Fruit fly (Drosophila melanogaster) whole organism: ENCODE data around the gene agt.

Source experiments
- CG8478 ChIP-seq: fragments of >200 bp; optimal IDR thresholded peaks from 2 replicates; lab custom pipeline; 2018; ENCODE audit warnings: inconsistent platforms
- Dll ChIP-seq: fragments of >200 bp; optimal IDR thresholded peaks from 2 replicates; lab custom pipeline; 2017
- EcR ChIP-seq, 2 experiments: fragments of >200 bp; optimal IDR thresholded peaks; 2 replicates each; lab custom pipeline; 2017; ENCODE audit warnings: missing biosample characterization in 2 of 2, missing genetic modification characterization in 2 of 2, missing genetic modification reagents in 2 of 2
- pan ChIP-seq: fragments of >200 bp; optimal IDR thresholded peaks from 2 replicates; lab custom pipeline; 2017
- psq ChIP-seq: fragments of >200 bp; optimal IDR thresholded peaks from 2 replicates; lab custom pipeline; 2017
- usp ChIP-seq: fragments of >200 bp; optimal IDR thresholded peaks from 2 replicates; lab custom pipeline; 2017; ENCODE audit warnings: missing biosample characterization, missing genetic modification characterization, mixed read lengths

agt gene

DNA sequence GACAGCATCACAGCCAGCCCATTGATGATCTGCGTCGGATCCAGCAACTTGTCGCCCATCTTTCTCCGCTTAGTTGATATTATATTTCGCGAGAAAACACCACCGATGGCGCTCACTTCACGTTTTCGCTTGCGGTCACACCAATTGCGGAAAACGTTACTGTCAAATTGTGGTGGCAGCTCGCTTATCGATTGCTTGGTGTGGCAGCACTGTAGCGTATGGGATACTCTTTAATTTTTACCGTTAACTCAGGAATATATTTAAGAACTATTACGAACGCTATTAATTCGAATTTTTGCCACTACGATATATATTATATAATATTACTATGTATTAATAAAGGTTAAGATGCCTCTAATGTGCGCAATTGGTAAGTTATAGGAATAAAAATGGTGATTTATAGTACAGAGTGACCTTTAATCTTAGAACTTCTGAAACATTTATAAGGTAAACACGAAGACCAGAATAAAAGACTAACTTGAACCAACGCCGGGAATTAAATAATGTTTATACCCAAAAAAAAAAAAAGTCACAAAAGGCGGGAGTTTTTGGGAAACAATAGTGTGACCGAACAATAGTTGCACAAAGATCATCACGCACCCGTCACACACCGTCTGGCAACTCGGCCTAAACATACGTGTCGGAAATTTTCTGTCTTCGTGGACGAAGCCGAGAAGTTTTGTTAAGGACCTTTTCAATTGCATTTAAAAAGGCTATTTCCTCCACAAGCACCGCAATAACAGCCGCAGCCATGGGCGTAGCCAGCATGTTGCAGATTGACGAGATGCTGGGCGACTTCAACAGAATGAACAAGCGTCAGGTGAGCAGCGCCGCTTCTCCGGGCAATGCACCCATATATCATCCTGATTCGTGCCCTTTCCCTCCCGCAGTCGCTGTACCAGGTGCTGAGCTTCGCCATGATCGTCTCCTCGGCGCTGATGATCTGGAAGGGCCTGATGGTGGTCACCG lies 2.3 kb downstream of the agt start, which contains the start of the genes CG1307 and twr:
Gene CG1307 (minus strand): TSS at position 165 of the 969 bp plus-strand sequence.
Gene twr (plus strand): TSS at position 605 of the 969 bp plus-strand sequence.
- no peak for TF ChIP-seq pan
- no peak for TF ChIP-seq EcR (GFP tag; optimal IDR thresholded peaks at IDR 0.05; lab: Kevin White, UChicago)
- TF ChIP-seq Dll (lab: Kevin White, UChicago) = no peak
- no peak for TF ChIP-seq usp (GFP tag; lab: Kevin White, UChicago)

DNA sequence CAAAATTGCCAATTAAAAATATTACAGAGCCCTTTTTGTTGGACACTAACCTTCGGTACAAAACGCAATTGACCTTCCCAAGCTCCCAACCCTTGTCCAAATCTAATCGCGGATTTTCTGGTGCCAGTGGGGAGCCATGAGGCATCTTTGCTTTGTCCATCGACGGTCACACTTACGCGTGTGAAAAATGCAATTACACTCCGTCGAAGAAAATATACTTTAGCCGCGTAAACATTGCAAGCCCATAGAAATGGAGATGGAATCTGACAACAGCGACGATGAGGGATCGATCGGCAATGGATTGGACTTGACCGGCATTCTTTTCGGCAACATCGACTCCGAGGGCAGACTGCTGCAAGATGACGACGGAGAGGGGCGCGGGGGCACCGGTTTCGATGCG lies 13.2 kb downstream of the agt start, which contains the start of gene Taf1:
Gene Taf1 (plus strand): TSS at position 150 of the 400 bp plus-strand sequence.
- TF ChIP-seq CG8478 = no peak
- TF ChIP-seq EcR (GFP tag; optimal IDR thresholded peaks at IDR 0.05; lab: Kevin White, UChicago) = no peak
- TF ChIP-seq psq (lab: Kevin White, UChicago) = no peak

- TF ChIP-seq EcR (GFP tag; optimal IDR thresholded peaks at IDR 0.05; lab: Kevin White, UChicago) (no peak), psq (lab: Kevin White, UChicago) (no peak), Dll (lab: Kevin White, UChicago) (no peak), pan (no peak), usp (GFP tag; lab: Kevin White, UChicago) (no peak), CG8478 (no peak)
Measured at dm6 chr3R:6644334-6644733, 15.6 kb downstream of the agt start, which contains the start of gene Ass. Gene Ass (minus strand): TSS chr3R:6644434.

dm6 chr3R:6640932-6641331 lies 19.0 kb downstream of the agt start, which contains the start of gene CG31286:
Gene CG31286 (plus strand): TSS chr3R:6641232.
- no peak for TF ChIP-seq usp (GFP tag; lab: Kevin White, UChicago)
- no peak for TF ChIP-seq psq (lab: Kevin White, UChicago)
- TF ChIP-seq pan = no peak
- no peak for TF ChIP-seq Dll (lab: Kevin White, UChicago)
- TF ChIP-seq CG8478 = no peak
- no peak for TF ChIP-seq EcR (GFP tag; optimal IDR thresholded peaks at IDR 0.05; lab: Kevin White, UChicago)

DNA sequence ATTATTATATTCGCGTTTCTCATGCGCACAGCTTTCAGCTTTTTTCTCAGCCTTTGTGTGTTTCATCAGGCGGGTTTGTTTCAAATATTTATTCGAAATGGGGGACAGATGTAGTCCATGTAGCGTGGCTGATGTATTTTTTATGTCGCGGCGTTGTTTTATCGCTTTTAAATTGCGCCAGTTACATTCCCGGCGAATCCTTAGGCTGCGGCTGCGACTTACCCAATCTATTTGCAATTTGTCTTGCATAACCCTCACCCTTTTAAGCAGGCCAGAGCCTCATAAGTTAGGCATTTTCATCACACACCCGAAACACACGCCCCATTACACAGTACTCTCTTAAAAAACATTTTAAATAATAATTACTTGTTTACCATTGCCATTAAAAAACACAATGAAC lies 30.0 kb downstream of the agt start, which contains the start of gene sunz:
Gene sunz (plus strand): TSS at position 301 of the 400 bp plus-strand sequence.
- TF ChIP-seq EcR (GFP tag; optimal IDR thresholded peaks at IDR 0.05; lab: Kevin White, UChicago) = no peak
- no peak for TF ChIP-seq pan
- TF ChIP-seq CG8478 = no peak
- TF ChIP-seq Dll (lab: Kevin White, UChicago) = no peak
- TF ChIP-seq psq (lab: Kevin White, UChicago) = no peak
- no peak for TF ChIP-seq usp (GFP tag; lab: Kevin White, UChicago)

dm6 chr3R:6629221-6629620 lies 30.7 kb downstream of the agt start, which contains the start of gene CG15177:
Gene CG15177 (minus strand): TSS chr3R:6629321.
- no peak for TF ChIP-seq EcR (GFP tag; optimal IDR thresholded peaks at IDR 0.05; lab: Kevin White, UChicago)
- no peak for TF ChIP-seq Dll (lab: Kevin White, UChicago)
- no peak for TF ChIP-seq CG8478
- TF ChIP-seq pan = no peak

DNA sequence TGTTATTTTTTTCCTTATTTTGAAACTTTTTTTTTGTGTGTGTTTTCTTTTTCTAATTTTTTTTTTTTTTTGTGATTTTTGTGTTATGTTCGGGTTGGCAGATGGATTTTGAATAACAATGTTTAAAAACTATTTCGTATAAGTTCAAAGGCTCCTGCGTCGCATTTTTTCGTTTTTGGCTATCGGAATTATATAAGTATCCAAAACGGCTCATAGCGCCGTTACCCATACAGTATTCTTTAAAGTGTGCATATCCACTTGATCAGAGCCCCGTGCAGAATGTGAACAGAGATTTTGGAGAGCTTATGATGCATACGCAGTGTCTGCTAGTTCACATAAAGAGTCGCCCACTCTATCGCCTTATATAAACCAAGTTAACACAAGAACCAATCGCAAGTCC lies 32.1 kb downstream of the agt start, which contains the start of gene sowi:
Gene sowi (minus strand): TSS at position 101 of the 400 bp plus-strand sequence.
- TF ChIP-seq usp (GFP tag; lab: Kevin White, UChicago) (no peak), pan (no peak), Dll (lab: Kevin White, UChicago) (no peak), psq (lab: Kevin White, UChicago) (no peak), EcR (GFP tag; optimal IDR thresholded peaks at IDR 0.05; lab: Kevin White, UChicago) (no peak), CG8478 (no peak)

dm6 chr3R:6608814-6609213 lies 51.1 kb downstream of the agt start, which contains the start of gene glob2:
Gene glob2 (minus strand): TSS chr3R:6608914.
- TF ChIP-seq EcR (GFP tag; optimal IDR thresholded peaks at IDR 0.05; lab: Kevin White, UChicago) = no peak
- TF ChIP-seq usp (GFP tag; lab: Kevin White, UChicago) = no peak
- TF ChIP-seq Dll (lab: Kevin White, UChicago) = no peak
- no peak for TF ChIP-seq pan
- no peak for TF ChIP-seq CG8478
- no peak for TF ChIP-seq psq (lab: Kevin White, UChicago)
